Fruit fly (Drosophila melanogaster) whole organism, adult: ENCODE results near the gene Or67d.

ENCODE experiments used
- CG11617 ChIP-seq: fragments of 200-800 bp; sonication (Bioruptor generic); optimal IDR thresholded peaks from 2 replicates; lab custom pipeline; 2017; ENCODE audit warnings: mild to moderate bottlenecking, missing biosample characterization, missing genetic modification reagents, missing genetic modification characterization
- CG14711 ChIP-seq: fragments of 200-800 bp; sonication (Bioruptor generic); optimal IDR thresholded peaks from 2 replicates; lab custom pipeline; 2018; ENCODE audit warnings: missing biosample characterization, mild to moderate bottlenecking, missing genetic modification characterization, moderate library complexity
- CG33017 ChIP-seq: fragments of 200-800 bp; sonication (Bioruptor generic); optimal IDR thresholded peaks from 2 replicates; lab custom pipeline; 2018; ENCODE audit warnings: missing biosample characterization, mild to moderate bottlenecking, missing genetic modification characterization, moderate library complexity
- CG7045 ChIP-seq: fragments of 200-800 bp; sonication (Bioruptor generic); optimal IDR thresholded peaks from 2 replicates; lab custom pipeline; 2017; ENCODE audit warnings: missing biosample characterization, mild to moderate bottlenecking, missing genetic modification characterization
- CG7101 ChIP-seq: fragments of 200-800 bp; sonication (Bioruptor generic); optimal IDR thresholded peaks from 2 replicates; lab custom pipeline; 2018; ENCODE audit warnings: missing biosample characterization, mild to moderate bottlenecking, missing genetic modification characterization, moderate library complexity
- Clk ChIP-seq: fragments of 200-800 bp; sonication (Bioruptor generic); optimal IDR thresholded peaks from 2 replicates; lab custom pipeline; 2017; ENCODE audit warnings: missing biosample characterization, missing genetic modification characterization
- Crg-1 ChIP-seq: fragments of 200-800 bp; sonication (Bioruptor generic); optimal IDR thresholded peaks from 2 replicates; lab custom pipeline; 2016; ENCODE audit warnings: missing biosample characterization, missing genetic modification characterization
- cic ChIP-seq: fragments of 200-800 bp; sonication (Bioruptor generic); optimal IDR thresholded peaks from 2 replicates; lab custom pipeline; 2017; ENCODE audit warnings: missing biosample characterization, mild to moderate bottlenecking, missing genetic modification characterization, moderate library complexity
- kay ChIP-seq: fragments of 200-800 bp; sonication (Bioruptor generic); peaks from one replicate; lab custom pipeline; 2016; ENCODE audit warnings: missing biosample characterization, missing genetic modification characterization, borderline replicate concordance
- pad ChIP-seq: fragments of 200-800 bp; sonication (Bioruptor generic); optimal IDR thresholded peaks from 3 replicates; lab custom pipeline; 2017; ENCODE audit warnings: missing biosample characterization, missing genetic modification characterization, mild to moderate bottlenecking, moderate library complexity, missing genetic modification reagents
- tj ChIP-seq: fragments of 200-800 bp; sonication (Bioruptor generic); optimal IDR thresholded peaks from 3 replicates; lab custom pipeline; 2017; ENCODE audit warnings: missing biosample characterization, mild to moderate bottlenecking, missing genetic modification characterization, moderate library complexity

dm6 chr3L:10247579-10247978 lies 25.4 kb upstream of the Or67d start:
- TF ChIP-seq cic (GFP tag; lab: Kevin White, UChicago) = no peak
- TF ChIP-seq Clk (GFP tag; lab: Kevin White, UChicago) = no peak
- no peak for TF ChIP-seq pad (GFP tag; lab: Kevin White, UChicago)
- TF ChIP-seq CG7045 (GFP tag; lab: Kevin White, UChicago) = no peak
- no peak for TF ChIP-seq CG14711 (tag; lab: Kevin White, UChicago)
- no peak for TF ChIP-seq Crg-1 (GFP tag; lab: Kevin White, UChicago)
- TF ChIP-seq CG7101 (tag; lab: Kevin White, UChicago) = no peak
- TF ChIP-seq CG33017 (tag; lab: Kevin White, UChicago) = no peak
- no peak for TF ChIP-seq tj (GFP tag; lab: Kevin White, UChicago)
- TF ChIP-seq CG11617 (GFP tag; lab: Kevin White, UChicago) = no peak
- no peak for TF ChIP-seq kay
